Worm (Caenorhabditis elegans) whole organism, young adult: ENCODE data around the gene arl-3.

Experiments
- C17E4.6 ChIP-seq: fragments of 200-800 bp; sonication (Bioruptor generic); IDR thresholded peaks from 2 replicates; pipeline ENCODE4 v1.3.6; 2022; ENCODE audit warnings: missing genetic modification reagents, missing genetic modification characterization, missing compliant biosample characterization
- D2030.7 ChIP-seq: fragments of 200-800 bp; sonication (Bioruptor generic); IDR thresholded peaks from 2 replicates; pipeline ENCODE4 v1.3.6; 2022; ENCODE audit warnings: missing genetic modification reagents, missing genetic modification characterization, missing compliant biosample characterization
- F10E7.11 ChIP-seq: sonication (generic microtip); optimal IDR thresholded peaks from 2 replicates; lab custom pipeline; 2017; ENCODE audit warnings: mild to moderate bottlenecking, missing genetic modification characterization, moderate library complexity, missing compliant biosample characterization
- F22D6.2 ChIP-seq: sonication (generic microtip); optimal IDR thresholded peaks from 2 replicates; lab custom pipeline; 2016; ENCODE audit warnings: mild to moderate bottlenecking, missing genetic modification characterization, missing compliant biosample characterization
- F52B5.7 ChIP-seq: sonication (generic microtip); optimal IDR thresholded peaks from 2 replicates; lab custom pipeline; 2016; ENCODE audit warnings: mild to moderate bottlenecking, missing genetic modification characterization, missing compliant biosample characterization
- F57A8.1 ChIP-seq: fragments of 200-800 bp; sonication (Bioruptor generic); optimal IDR thresholded peaks from 2 replicates; lab custom pipeline; 2018; ENCODE audit warnings: mild to moderate bottlenecking, missing genetic modification characterization, moderate library complexity, missing compliant biosample characterization
- K12H6.12 ChIP-seq: fragments of 200-800 bp; sonication (Bioruptor generic); optimal IDR thresholded peaks from 2 replicates; lab custom pipeline; 2018; ENCODE audit warnings: mild to moderate bottlenecking, missing genetic modification characterization, missing compliant biosample characterization
- Y56A3A.18 ChIP-seq: fragments of 200-800 bp; sonication (Bioruptor generic); IDR thresholded peaks from 2 replicates; pipeline ENCODE4 v1.3.6; 2022; ENCODE audit warnings: missing genetic modification reagents, missing genetic modification characterization, missing compliant biosample characterization
- Y67H2A.10 ChIP-seq: fragments of 200-800 bp; sonication (Bioruptor generic); conservative IDR thresholded peaks from 2 replicates; pipeline ENCODE4 v1.3.6; 2022; ENCODE audit warnings: missing genetic modification reagents, missing genetic modification characterization, missing compliant biosample characterization
- akir-1 ChIP-seq: fragments of 200-800 bp; sonication (Bioruptor generic); optimal IDR thresholded peaks from 2 replicates; lab custom pipeline; 2018; ENCODE audit warnings: mild to moderate bottlenecking, missing genetic modification characterization, moderate library complexity, missing compliant biosample characterization
- athp-1 ChIP-seq: sonication (generic microtip); optimal IDR thresholded peaks from 2 replicates; lab custom pipeline; 2017; ENCODE audit warnings: mild to moderate bottlenecking, missing genetic modification characterization, missing compliant biosample characterization
- ceh-40 ChIP-seq: fragments of 200-800 bp; sonication (Bioruptor generic); IDR thresholded peaks from 2 replicates; pipeline ENCODE4 v1.3.6; 2022; ENCODE audit warnings: missing genetic modification characterization, missing compliant biosample characterization
- ceh-91 ChIP-seq: fragments of 200-800 bp; sonication (Bioruptor generic); IDR thresholded peaks from 2 replicates; pipeline ENCODE4 v1.3.6; 2022; ENCODE audit warnings: missing genetic modification reagents, missing genetic modification characterization, missing compliant biosample characterization
- dpl-1 ChIP-seq: fragments of 150-350 bp; optimal IDR thresholded peaks from 2 replicates; lab custom pipeline; 2014; ENCODE audit warnings: missing biosample characterization, missing genetic modification reagents, missing genetic modification characterization
- efl-1 ChIP-seq: fragments of 150-350 bp; optimal IDR thresholded peaks from 2 replicates; lab custom pipeline; 2014; ENCODE audit warnings: missing biosample characterization, missing genetic modification reagents, missing genetic modification characterization
- egl-18 ChIP-seq: fragments of 200-800 bp; sonication (Bioruptor generic); IDR thresholded peaks from 2 replicates; pipeline ENCODE4 v1.3.6; 2022; ENCODE audit warnings: missing genetic modification reagents, missing genetic modification characterization, missing compliant biosample characterization
- fkh-3 ChIP-seq: sonication (generic microtip); optimal IDR thresholded peaks from 2 replicates; lab custom pipeline; 2016; ENCODE audit warnings: mild to moderate bottlenecking, missing genetic modification characterization, missing compliant biosample characterization
- him-1 ChIP-seq: sonication (generic microtip); optimal IDR thresholded peaks from 2 replicates; lab custom pipeline; 2016; ENCODE audit warnings: missing genotype, missing genetic modification reagents, missing genetic modification characterization, missing compliant biosample characterization
- hlh-26 ChIP-seq: fragments of 200-800 bp; sonication (Bioruptor generic); conservative IDR thresholded peaks from 2 replicates; pipeline ENCODE4 v1.3.6; 2022; ENCODE audit warnings: missing genetic modification reagents, missing genetic modification characterization, missing compliant biosample characterization
- lag-1 ChIP-seq: fragments of 200-800 bp; sonication (Bioruptor generic); IDR thresholded peaks from 2 replicates; pipeline ENCODE4 v1.3.6; 2022; ENCODE audit warnings: missing genetic modification reagents, missing genetic modification characterization, missing compliant biosample characterization
- let-526 ChIP-seq: fragments of 200-800 bp; sonication (Bioruptor generic); IDR thresholded peaks from 2 replicates; pipeline ENCODE4 v1.3.6; 2022; ENCODE audit warnings: missing genetic modification reagents, missing genetic modification characterization, missing compliant biosample characterization
- lin-26 ChIP-seq: fragments of 200-800 bp; sonication (Bioruptor generic); IDR thresholded peaks from 2 replicates; pipeline ENCODE4 v1.3.6; 2022; ENCODE audit warnings: missing genetic modification reagents, missing genetic modification characterization, missing compliant biosample characterization
- lsy-27 ChIP-seq: sonication (generic microtip); optimal IDR thresholded peaks from 2 replicates; lab custom pipeline; 2017; ENCODE audit warnings: missing genetic modification characterization, mild to moderate bottlenecking, missing compliant biosample characterization, antibody characterized with exemption, missing genotype, borderline replicate concordance; ENCODE audit not compliant: insufficient read depth
- madf-10 ChIP-seq: sonication (generic microtip); optimal IDR thresholded peaks from 2 replicates; lab custom pipeline; 2016; ENCODE audit warnings: mild to moderate bottlenecking, missing genetic modification characterization, missing compliant biosample characterization
- mxl-1 ChIP-seq: sonication (generic microtip); optimal IDR thresholded peaks from 2 replicates; lab custom pipeline; 2016; ENCODE audit warnings: missing genetic modification characterization, missing compliant biosample characterization
- nhr-90 ChIP-seq: sonication (generic microtip); optimal IDR thresholded peaks from 2 replicates; lab custom pipeline; 2016; ENCODE audit warnings: missing genotype, mild to moderate bottlenecking, missing genetic modification characterization, missing compliant biosample characterization
- rcor-1 ChIP-seq: fragments of 200-800 bp; sonication (Bioruptor generic); IDR thresholded peaks from 2 replicates; pipeline ENCODE4 v1.3.6; 2022; ENCODE audit warnings: missing genetic modification reagents, missing genetic modification characterization, missing compliant biosample characterization
- repo-1 ChIP-seq: sonication (generic microtip); optimal IDR thresholded peaks from 2 replicates; lab custom pipeline; 2017; ENCODE audit warnings: mild to moderate bottlenecking, missing genetic modification characterization, missing compliant biosample characterization
- snpc-1.1 ChIP-seq: sonication (generic microtip); optimal IDR thresholded peaks from 2 replicates; lab custom pipeline; 2017; ENCODE audit warnings: missing genetic modification characterization, mild to moderate bottlenecking, missing compliant biosample characterization, antibody characterized with exemption, moderate library complexity, missing genotype, missing genetic modification reagents; ENCODE audit not compliant: insufficient read depth
- snpc-4 ChIP-seq, 5 experiments: fragments of 150-350 bp in 1 of 5; sonication (generic microtip) in 4 of 5; optimal IDR thresholded peaks; 2 replicates each; lab custom pipeline; 2014 to 2018; ENCODE audit warnings: missing genetic modification characterization in 5 of 5, missing biosample characterization in 3 of 5, antibody characterized with exemption in 2 of 5, mild to moderate bottlenecking in 2 of 5, missing compliant biosample characterization in 2 of 5, missing genotype in 2 of 5, moderate library complexity in 2 of 5, missing genetic modification reagents in 1 of 5
- somi-1 ChIP-seq: fragments of 200-800 bp; sonication (Bioruptor generic); optimal IDR thresholded peaks from 2 replicates; lab custom pipeline; 2018; ENCODE audit warnings: mild to moderate bottlenecking, missing genetic modification characterization, missing compliant biosample characterization
- unc-62 ChIP-seq: fragments of 150-350 bp; optimal IDR thresholded peaks from 2 replicates; lab custom pipeline; 2014; ENCODE audit warnings: missing biosample characterization, missing genetic modification reagents, missing genetic modification characterization
- xnd-1 ChIP-seq: sonication (generic microtip); optimal IDR thresholded peaks from 2 replicates; lab custom pipeline; 2016; ENCODE audit warnings: missing genotype, missing genetic modification reagents, missing genetic modification characterization, missing compliant biosample characterization
- ztf-25 ChIP-seq: fragments of 200-800 bp; sonication (Bioruptor generic); IDR thresholded peaks from 2 replicates; pipeline ENCODE4 v1.3.6; 2022; ENCODE audit warnings: missing genetic modification reagents, missing genetic modification characterization, missing compliant biosample characterization
- ztf-28 ChIP-seq: fragments of 200-800 bp; sonication (Bioruptor generic); IDR thresholded peaks from 2 replicates; pipeline ENCODE4 v1.3.6; 2022; ENCODE audit warnings: missing genetic modification reagents, missing genetic modification characterization, missing compliant biosample characterization

The arl-3 gene

DNA sequence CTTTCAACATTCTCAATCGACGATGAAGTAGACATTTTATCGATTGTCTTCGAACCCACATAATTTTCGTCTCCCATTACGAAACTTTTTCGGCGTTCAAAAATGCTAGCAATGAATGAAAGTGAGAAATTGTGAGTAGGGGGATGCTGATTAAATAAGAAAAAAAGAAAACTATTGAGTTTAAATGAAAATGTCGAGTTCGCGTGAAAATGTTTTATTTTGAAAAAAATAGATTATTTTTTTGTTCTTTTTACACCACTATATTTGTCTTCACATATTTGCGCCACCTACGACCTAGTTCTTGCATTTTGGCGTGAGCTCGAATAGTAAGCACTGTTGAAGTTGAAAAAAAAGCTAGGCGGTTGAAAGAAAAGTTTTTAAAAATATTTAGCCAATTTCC, 24.1 kb upstream of the arl-3 start, which contains the start of gene C01G12.3:
TSS of gene C01G12.3 (minus strand) at position 101 of the 400 bp plus-strand sequence.
- no peak for TF ChIP-seq somi-1 (GFP tag; lab: Kevin White, UChicago)
- no peak for TF ChIP-seq xnd-1 (tag; lab: Kevin White, UChicago)
- no peak for TF ChIP-seq F57A8.1 (GFP tag; lab: Kevin White, UChicago)
- TF ChIP-seq ceh-40 (GFP tag; lab: Robert Waterston, UW), result no peak
- no peak for TF ChIP-seq lin-26
- TF ChIP-seq let-526 (GFP tag; lab: Robert Waterston, UW), result no peak
- no peak for TF ChIP-seq repo-1
- no peak for TF ChIP-seq efl-1
- TF ChIP-seq snpc-4 (GFP tag; optimal IDR thresholded peaks at IDR 0.05; lab: Kevin White, UChicago), result no peak
- no peak for TF ChIP-seq snpc-4 (tag; optimal IDR thresholded peaks at IDR 0.05; lab: Kevin White, UChicago)

DNA sequence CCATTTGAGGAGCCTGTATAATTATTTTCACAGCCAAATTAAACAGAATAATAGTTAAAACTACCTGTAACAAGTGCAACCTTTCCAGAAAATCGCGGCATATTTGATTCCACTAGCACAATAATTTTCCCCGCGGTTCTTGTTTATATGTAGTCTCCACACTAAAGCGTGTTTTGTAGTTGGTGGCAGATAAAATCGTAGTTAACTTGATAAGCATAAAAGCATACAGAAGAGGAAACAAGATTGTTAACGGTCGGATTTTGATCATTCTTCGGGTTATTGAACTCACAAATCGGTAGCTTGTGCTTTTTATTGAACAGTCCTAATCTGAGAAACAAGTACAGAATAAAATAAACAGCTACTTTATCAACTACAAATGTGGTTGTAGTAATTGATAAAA, 18.9 kb upstream of the arl-3 start, which contains the start of gene C01G12.5:
TSS of gene C01G12.5 (minus strand) at position 101 of the 400 bp plus-strand sequence.
- no peak for TF ChIP-seq K12H6.12 (tag; lab: Kevin White, UChicago)
- TF ChIP-seq him-1 (tag; lab: Kevin White, UChicago), result no peak
- no peak for TF ChIP-seq ceh-91 (GFP tag; lab: Robert Waterston, UW)
- no peak for TF ChIP-seq fkh-3
- no peak for TF ChIP-seq madf-10 (tag; lab: Kevin White, UChicago)
- TF ChIP-seq xnd-1 (tag; lab: Kevin White, UChicago), result no peak
- no peak for TF ChIP-seq somi-1 (GFP tag; lab: Kevin White, UChicago)
- TF ChIP-seq ztf-28 (GFP tag; lab: Robert Waterston, UW), result no peak
- TF ChIP-seq C17E4.6, result no peak
- TF ChIP-seq athp-1, result no peak
- no peak for TF ChIP-seq egl-18 (GFP tag; lab: Robert Waterston, UW)
- no peak for TF ChIP-seq akir-1 (GFP tag; lab: Kevin White, UChicago)
- TF ChIP-seq nhr-90 (tag; lab: Kevin White, UChicago), result no peak
- TF ChIP-seq unc-62, result no peak
- no peak for TF ChIP-seq rcor-1 (GFP tag; lab: Robert Waterston, UW)
- no peak for TF ChIP-seq lag-1 (GFP tag; lab: Robert Waterston, UW)
- no peak for TF ChIP-seq Y56A3A.18 (GFP tag; lab: Robert Waterston, UW)

DNA sequence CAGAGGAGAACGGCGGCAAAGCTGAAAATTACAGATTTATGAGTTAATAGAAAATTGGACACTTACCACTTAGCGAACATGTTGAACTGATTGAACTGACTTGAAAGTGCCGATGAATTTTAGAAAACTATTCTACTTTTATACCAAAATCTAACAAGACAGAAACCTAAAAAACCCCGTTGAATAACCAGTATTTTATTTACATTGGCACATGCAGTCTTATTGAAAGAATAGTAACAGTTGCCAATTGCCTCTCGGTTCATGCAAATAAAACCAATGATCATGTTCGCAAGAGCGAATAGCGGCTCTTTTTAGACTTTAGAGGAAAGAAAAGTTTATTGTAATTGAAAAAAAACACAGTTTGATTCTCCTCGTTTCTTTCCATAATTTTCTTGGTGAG, 18.1 kb upstream of the arl-3 start, which contains the start of gene nspb-10:
TSS of gene nspb-10 (minus strand) at position 101 of the 400 bp plus-strand sequence.
- TF ChIP-seq Y56A3A.18 (GFP tag; lab: Robert Waterston, UW) (no peak), athp-1 (no peak)

DNA sequence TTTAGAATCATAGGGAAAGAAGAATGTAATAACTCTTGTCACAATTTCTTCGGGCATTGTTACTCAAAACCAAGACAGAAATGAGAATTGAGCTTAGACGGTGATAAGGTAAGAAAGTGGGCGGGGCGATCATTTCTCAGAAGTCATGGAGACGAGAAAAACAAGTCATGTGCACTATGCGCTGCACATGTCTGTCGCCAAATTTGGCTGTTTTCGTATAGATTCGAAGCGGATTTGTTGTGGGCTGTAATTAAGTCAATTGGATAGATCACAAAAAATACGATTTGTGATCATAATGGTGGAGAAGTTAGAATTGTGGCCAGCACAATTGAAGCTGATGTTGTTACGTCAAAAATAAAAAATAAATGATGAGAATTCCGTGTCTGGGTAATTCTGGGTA, 14.6 kb upstream of the arl-3 start, which contains the start of gene C01G12.7:
TSS of gene C01G12.7 (minus strand) at position 195 of the 400 bp plus-strand sequence.
- TF ChIP-seq repo-1 (no peak), dpl-1 (GFP tag; lab: Kevin White, UChicago) (no peak)

DNA sequence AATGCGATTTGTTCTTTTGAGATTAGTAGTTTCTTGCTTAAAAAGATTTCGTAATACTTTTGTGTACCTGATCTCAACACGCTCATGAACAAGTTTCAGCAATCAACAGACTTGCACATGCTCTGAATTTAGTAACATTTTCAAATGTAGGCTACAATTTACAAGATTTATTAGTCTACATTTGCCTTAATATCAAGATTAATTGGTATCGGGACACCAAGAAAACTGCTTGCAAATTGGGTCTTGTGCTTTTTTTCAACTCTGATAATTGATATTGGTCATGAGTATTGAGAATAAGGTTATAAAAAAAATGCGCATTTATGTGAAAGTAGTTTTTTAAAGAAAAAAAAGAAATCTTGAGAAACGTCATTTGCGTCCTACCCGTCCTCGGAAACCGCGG, 13.6 kb upstream of the arl-3 start:
- no peak for TF ChIP-seq F22D6.2 (tag; lab: Kevin White, UChicago)
- TF ChIP-seq Y67H2A.10, result no peak
- no peak for TF ChIP-seq mxl-1 (tag; lab: Kevin White, UChicago)
- TF ChIP-seq ceh-40 (GFP tag; lab: Robert Waterston, UW), result no peak
- TF ChIP-seq D2030.7 (GFP tag; lab: Robert Waterston, UW), result no peak
- no peak for TF ChIP-seq hlh-26 (GFP tag; lab: Robert Waterston, UW)
- no peak for TF ChIP-seq snpc-1.1 (tag; lab: Kevin White, UChicago)
- no peak for TF ChIP-seq madf-10 (tag; lab: Kevin White, UChicago)
- TF ChIP-seq athp-1, result no peak
- TF ChIP-seq F10E7.11 (tag; lab: Kevin White, UChicago), result no peak
- TF ChIP-seq ceh-91 (GFP tag; lab: Robert Waterston, UW), result no peak
- no peak for TF ChIP-seq lsy-27 (tag; lab: Kevin White, UChicago)
- no peak for TF ChIP-seq F52B5.7 (tag; lab: Kevin White, UChicago)
- no peak for TF ChIP-seq xnd-1 (tag; lab: Kevin White, UChicago)
- TF ChIP-seq ztf-25 (GFP tag; lab: Robert Waterston, UW), result no peak
